Fruit fly (Drosophila melanogaster) whole organism, prepupa: ENCODE results near the gene CG31549.

Source experiments
- CG10669 ChIP-seq: fragments of 200-800 bp; sonication (Bioruptor generic); optimal IDR thresholded peaks from 3 replicates; lab custom pipeline; 2018; ENCODE audit warnings: missing biosample characterization, mild to moderate bottlenecking, missing genetic modification characterization, moderate library complexity
- CG11762 ChIP-seq: fragments of 200-800 bp; sonication (Bioruptor generic); optimal IDR thresholded peaks from 3 replicates; lab custom pipeline; 2016; ENCODE audit warnings: missing biosample characterization, missing genetic modification characterization; ENCODE audit not compliant: insufficient read depth
- Ets21C ChIP-seq: fragments of 200-800 bp; sonication (Bioruptor generic); optimal IDR thresholded peaks from 3 replicates; lab custom pipeline; 2016; ENCODE audit warnings: missing biosample characterization, missing genetic modification characterization
- achi ChIP-seq: fragments of 200-800 bp; sonication (Bioruptor generic); optimal IDR thresholded peaks from 3 replicates; lab custom pipeline; 2016; ENCODE audit warnings: missing biosample characterization, missing genetic modification characterization

DNA sequence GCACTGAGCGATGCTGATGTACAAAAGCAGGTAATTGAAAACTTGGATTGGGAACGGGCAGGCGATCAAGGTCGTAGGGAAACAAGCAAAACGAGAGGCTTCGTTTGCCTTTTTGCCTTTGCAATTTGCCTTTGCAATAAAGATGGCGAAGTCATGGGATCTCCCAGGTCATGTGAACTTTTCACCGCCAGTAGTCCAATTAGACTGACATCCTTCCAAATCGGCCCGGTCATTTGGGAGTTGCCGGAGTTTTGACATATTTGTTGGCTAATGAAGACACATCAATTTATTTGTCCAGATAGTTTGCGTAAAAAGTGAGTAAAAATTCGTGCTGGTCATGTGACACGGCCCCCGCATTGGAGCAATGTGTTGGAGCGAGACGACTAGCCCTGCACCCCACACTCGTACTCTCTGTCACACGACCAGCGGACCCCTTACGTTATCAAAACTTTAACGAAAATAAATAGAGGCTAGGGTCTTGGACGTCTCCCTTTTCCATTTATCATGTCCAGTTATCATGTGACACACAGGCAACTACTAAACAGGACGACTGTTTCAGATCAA lies 39.9 kb upstream of the CG31549 start:
- TF ChIP-seq CG10669 (GFP tag; lab: Kevin White, UChicago) (no peak), achi (GFP tag; lab: Kevin White, UChicago) (no peak), CG11762 (GFP tag; lab: Kevin White, UChicago) (no peak), Ets21C (GFP tag; lab: Kevin White, UChicago) (no peak)
